Fruit fly (Drosophila melanogaster) whole organism, embryonic: ENCODE results near the gene tipE.

Source experiments
- Abd-B ChIP-seq: fragments of 200-800 bp; sonication (Bioruptor generic); optimal IDR thresholded peaks from 2 replicates; lab custom pipeline; 2018; ENCODE audit warnings: missing biosample characterization, mild to moderate bottlenecking, missing genetic modification characterization, moderate library complexity
- Antp ChIP-seq: fragments of 200-800 bp; sonication (Bioruptor generic); optimal IDR thresholded peaks from 3 replicates; lab custom pipeline; 2016; ENCODE audit warnings: missing biosample characterization, missing genetic modification characterization
- Atf3 ChIP-seq: fragments of 200-800 bp; sonication (Bioruptor generic); optimal IDR thresholded peaks from 3 replicates; lab custom pipeline; 2016; ENCODE audit warnings: missing biosample characterization, missing genetic modification characterization
- B-H2 ChIP-seq: fragments of 200-800 bp; sonication (Bioruptor generic); optimal IDR thresholded peaks from 2 replicates; lab custom pipeline; 2018; ENCODE audit warnings: missing biosample characterization, mild to moderate bottlenecking, missing genetic modification characterization
- BtbVII ChIP-seq: fragments of 200-800 bp; sonication (Bioruptor generic); optimal IDR thresholded peaks from 3 replicates; lab custom pipeline; 2017; ENCODE audit warnings: missing biosample characterization, mild to moderate bottlenecking, missing genetic modification characterization
- CG10147 ChIP-seq: fragments of 200-800 bp; sonication (Bioruptor generic); optimal IDR thresholded peaks from 2 replicates; lab custom pipeline; 2019; ENCODE audit warnings: missing biosample characterization, mild to moderate bottlenecking, missing genetic modification characterization, moderate library complexity
- CG11085 ChIP-seq: fragments of 200-800 bp; sonication (Bioruptor generic); IDR thresholded peaks from 2 replicates; pipeline ENCODE4 v1.3.6; 2022; ENCODE audit warnings: missing biosample characterization, missing genetic modification characterization
- CG12104 ChIP-seq: fragments of 200-800 bp; sonication (Bioruptor generic); optimal IDR thresholded peaks from 3 replicates; lab custom pipeline; 2016; ENCODE audit warnings: missing biosample characterization, missing genetic modification characterization
- CG13624 ChIP-seq: fragments of 200-800 bp; sonication (Bioruptor generic); optimal IDR thresholded peaks from 2 replicates; lab custom pipeline; 2016; ENCODE audit warnings: missing biosample characterization, missing genetic modification characterization
- CG15073 ChIP-seq: fragments of 200-800 bp; sonication (Bioruptor generic); optimal IDR thresholded peaks from 2 replicates; lab custom pipeline; 2016; ENCODE audit warnings: missing biosample characterization, missing genetic modification characterization
- CG1647 ChIP-seq: fragments of 200-800 bp; sonication (Bioruptor generic); optimal IDR thresholded peaks from 3 replicates; lab custom pipeline; 2016; ENCODE audit warnings: missing biosample characterization, missing genetic modification characterization
- CG17912 ChIP-seq: fragments of 200-800 bp; sonication (Bioruptor generic); optimal IDR thresholded peaks from 2 replicates; lab custom pipeline; 2018; ENCODE audit warnings: missing biosample characterization, mild to moderate bottlenecking, missing genetic modification characterization
- CG6254 ChIP-seq: fragments of 200-800 bp; sonication (Bioruptor generic); optimal IDR thresholded peaks from 3 replicates; lab custom pipeline; 2017; ENCODE audit warnings: mild to moderate bottlenecking, missing biosample characterization, missing genetic modification reagents, missing genetic modification characterization
- CG6689 ChIP-seq: fragments of 200-800 bp; sonication (Bioruptor generic); IDR thresholded peaks from 2 replicates; pipeline ENCODE4 v1.3.6; 2022; ENCODE audit warnings: missing biosample characterization, missing genetic modification characterization
- CG6854 ChIP-seq: fragments of 200-800 bp; sonication (Bioruptor generic); optimal IDR thresholded peaks from 3 replicates; lab custom pipeline; 2017; ENCODE audit warnings: missing biosample characterization, mild to moderate bottlenecking, missing genetic modification characterization
- CG7271 ChIP-seq: fragments of 200-800 bp; sonication (Bioruptor generic); optimal IDR thresholded peaks from 2 replicates; lab custom pipeline; 2018; ENCODE audit warnings: missing biosample characterization, mild to moderate bottlenecking, missing genetic modification characterization, moderate library complexity
- CG9215 ChIP-seq: fragments of 200-800 bp; sonication (Bioruptor generic); IDR thresholded peaks from 2 replicates; pipeline ENCODE4 v1.3.6; 2022; ENCODE audit warnings: missing biosample characterization, missing genetic modification characterization
- Camta ChIP-seq: fragments of 200-800 bp; sonication (Bioruptor generic); optimal IDR thresholded peaks from 2 replicates; lab custom pipeline; 2016; ENCODE audit warnings: missing biosample characterization, missing genetic modification characterization
- CrebB ChIP-seq: fragments of 200-800 bp; sonication (Bioruptor generic); optimal IDR thresholded peaks from 3 replicates; lab custom pipeline; 2018; ENCODE audit warnings: missing biosample characterization, mild to moderate bottlenecking, missing genetic modification characterization
- D19B ChIP-seq: fragments of 200-800 bp; sonication (Bioruptor generic); optimal IDR thresholded peaks from 2 replicates; lab custom pipeline; 2017; ENCODE audit warnings: missing biosample characterization, mild to moderate bottlenecking, missing genetic modification characterization
- Dip3 ChIP-seq: fragments of 200-800 bp; sonication (Bioruptor generic); optimal IDR thresholded peaks from 3 replicates; lab custom pipeline; 2016; ENCODE audit warnings: missing biosample characterization, missing genetic modification characterization
- Fer1 ChIP-seq: fragments of 200-800 bp; sonication (Bioruptor generic); optimal IDR thresholded peaks from 2 replicates; lab custom pipeline; 2017; ENCODE audit warnings: missing biosample characterization, mild to moderate bottlenecking, missing genetic modification characterization
- H2.0 ChIP-seq: fragments of 200-800 bp; sonication (Bioruptor generic); IDR thresholded peaks from 2 replicates; pipeline ENCODE4 v1.3.6; 2022; ENCODE audit warnings: missing biosample characterization, missing genetic modification characterization
- Med ChIP-seq: fragments of 200-800 bp; sonication (Bioruptor generic); peaks from one replicate; lab custom pipeline; 2016; ENCODE audit warnings: missing biosample characterization, missing genetic modification characterization, mild to moderate bottlenecking, inconsistent platforms, moderate library complexity
- Rx ChIP-seq: fragments of 200-800 bp; sonication (Bioruptor generic); IDR thresholded peaks from 2 replicates; pipeline ENCODE4 v1.3.6; 2022; ENCODE audit warnings: missing biosample characterization, missing genetic modification characterization
- Sry-β ChIP-seq: fragments of 200-800 bp; sonication (Bioruptor generic); optimal IDR thresholded peaks from 2 replicates; lab custom pipeline; 2018; ENCODE audit warnings: missing biosample characterization, mild to moderate bottlenecking, missing genetic modification characterization, moderate library complexity
- Vsx1 ChIP-seq: fragments of 200-800 bp; sonication (Bioruptor generic); optimal IDR thresholded peaks from 2 replicates; lab custom pipeline; 2017; ENCODE audit warnings: missing biosample characterization, mild to moderate bottlenecking, missing genetic modification characterization, missing genetic modification reagents
- al ChIP-seq: fragments of 200-800 bp; sonication (Bioruptor generic); IDR thresholded peaks from 2 replicates; pipeline ENCODE4 v1.3.6; 2022; ENCODE audit warnings: missing biosample characterization, missing genetic modification characterization
- amos ChIP-seq: fragments of 200-800 bp; sonication (Bioruptor generic); IDR thresholded peaks from 2 replicates; pipeline ENCODE4 v1.3.6; 2022; ENCODE audit warnings: missing biosample characterization, missing genetic modification characterization; ENCODE audit not compliant: partially characterized antibody
- ase ChIP-seq: fragments of 200-800 bp; sonication (Bioruptor generic); IDR thresholded peaks from 3 replicates; pipeline ENCODE4 v1.3.6; 2022; ENCODE audit warnings: missing biosample characterization, missing genetic modification characterization
- bsh ChIP-seq, 2 experiments: fragments of 200-800 bp; sonication (Bioruptor generic); optimal IDR thresholded peaks; 2 replicates each; lab custom pipeline; 2017 to 2018; ENCODE audit warnings: mild to moderate bottlenecking in 2 of 2, missing biosample characterization in 2 of 2, missing genetic modification characterization in 2 of 2, moderate library complexity in 1 of 2
- cato ChIP-seq: fragments of 200-800 bp; sonication (Bioruptor generic); optimal IDR thresholded peaks from 2 replicates; lab custom pipeline; 2016; ENCODE audit warnings: missing biosample characterization, missing genetic modification characterization, borderline replicate concordance
- dimm ChIP-seq: fragments of 200-800 bp; sonication (Bioruptor generic); IDR thresholded peaks from 2 replicates; pipeline ENCODE4 v1.3.6; 2022; ENCODE audit warnings: missing biosample characterization, missing genetic modification characterization
- grau ChIP-seq: fragments of 200-800 bp; optimal IDR thresholded peaks from 3 replicates; lab custom pipeline; 2019; ENCODE audit warnings: missing biosample characterization, mild to moderate bottlenecking, missing genetic modification characterization, moderate library complexity
- kah ChIP-seq: fragments of 200-800 bp; sonication (Bioruptor generic); optimal IDR thresholded peaks from 2 replicates; lab custom pipeline; 2018; ENCODE audit warnings: missing biosample characterization, mild to moderate bottlenecking, missing genetic modification characterization
- klu ChIP-seq: fragments of 200-800 bp; sonication (Bioruptor generic); IDR thresholded peaks from 2 replicates; pipeline ENCODE4 v1.3.6; 2022; ENCODE audit warnings: missing biosample characterization, missing genetic modification characterization
- lov ChIP-seq, 2 experiments: fragments of 200-800 bp in 1 of 2; fragments of >200 bp in 1 of 2; sonication (Bioruptor generic) in 1 of 2; IDR thresholded peaks in 1 of 2; optimal IDR thresholded peaks in 1 of 2; 2 replicates in 1 of 2; 3 replicates in 1 of 2; pipeline versions ENCODE4 v1.3.6 to Lab custom; 2017 to 2022; ENCODE audit warnings: missing biosample characterization in 1 of 2, missing genetic modification characterization in 1 of 2
- nmo ChIP-seq: fragments of 200-800 bp; sonication (Bioruptor generic); optimal IDR thresholded peaks from 2 replicates; lab custom pipeline; 2018; ENCODE audit warnings: missing biosample characterization, mild to moderate bottlenecking, missing genetic modification characterization, moderate library complexity
- pan ChIP-seq, 4 experiments: fragments of >200 bp in 3 of 4; fragments of 200-800 bp in 1 of 4; sonication (Bioruptor generic) in 1 of 4; optimal IDR thresholded peaks in 3 of 4; IDR thresholded peaks in 1 of 4; 2 replicates each; pipeline versions ENCODE4 v1.3.6 to Lab custom; 2017 to 2022; ENCODE audit warnings: missing biosample characterization in 2 of 4, missing genetic modification characterization in 2 of 4, mixed read lengths in 1 of 4
- phol ChIP-seq: fragments of 200-800 bp; sonication (Bioruptor generic); optimal IDR thresholded peaks from 3 replicates; lab custom pipeline; 2018; ENCODE audit warnings: missing biosample characterization, mild to moderate bottlenecking, missing genetic modification characterization, moderate library complexity
- sd ChIP-seq: fragments of 200-800 bp; sonication (Bioruptor generic); optimal IDR thresholded peaks from 3 replicates; lab custom pipeline; 2018; ENCODE audit warnings: missing biosample characterization, mild to moderate bottlenecking, missing genetic modification characterization, moderate library complexity
- slou ChIP-seq: fragments of 200-800 bp; sonication (Bioruptor generic); optimal IDR thresholded peaks from 3 replicates; lab custom pipeline; 2016; ENCODE audit warnings: missing biosample characterization, missing genetic modification characterization
- sob ChIP-seq: fragments of 200-800 bp; sonication (Bioruptor generic); IDR thresholded peaks from 2 replicates; pipeline ENCODE4 v1.3.6; 2022; ENCODE audit warnings: missing biosample characterization, missing genetic modification characterization
- vnd ChIP-seq: fragments of 200-800 bp; sonication (Bioruptor generic); IDR thresholded peaks from 3 replicates; pipeline ENCODE4 v1.3.6; 2022; ENCODE audit warnings: missing biosample characterization, missing genetic modification characterization; ENCODE audit not compliant: partially characterized antibody
- wdn ChIP-seq: fragments of 200-800 bp; sonication (Bioruptor generic); IDR thresholded peaks from 2 replicates; pipeline ENCODE4 v1.3.6; 2022; ENCODE audit warnings: missing biosample characterization, missing genetic modification characterization
- wek ChIP-seq: fragments of 200-800 bp; sonication (Bioruptor generic); optimal IDR thresholded peaks from 3 replicates; lab custom pipeline; 2018; ENCODE audit warnings: missing biosample characterization, mild to moderate bottlenecking, missing genetic modification characterization, moderate library complexity
- zf30C ChIP-seq: fragments of 200-800 bp; sonication (Bioruptor generic); optimal IDR thresholded peaks from 3 replicates; lab custom pipeline; 2018; ENCODE audit warnings: missing biosample characterization, mild to moderate bottlenecking, missing genetic modification characterization

Gene tipE

dm6 chr3L:4239442-4240322 lies 51.4 kb downstream of the tipE start, which contains the start of gene Sqor (continued):
- TF ChIP-seq Camta (GFP tag; lab: Kevin White, UChicago) = peak; percentile 73
- TF ChIP-seq CG15073 (GFP tag; lab: Kevin White, UChicago) = peak; percentile 49
- peak; percentile 89 for TF ChIP-seq Fer1 (GFP tag; lab: Kevin White, UChicago)
- no peak; the same call in 1 of the 2 replicates for TF ChIP-seq CG11085
- peak; percentile 66; the same call in 1 of the 2 replicates for TF ChIP-seq H2.0 (GFP tag; lab: Robert Waterston, UW)
- TF ChIP-seq CG6254 (GFP tag; lab: Kevin White, UChicago) = no peak
- TF ChIP-seq B-H2 = peak; percentile 78
- peak; percentile 66 for TF ChIP-seq CG17912 (GFP tag; lab: Kevin White, UChicago)
- peak; percentile 51 for TF ChIP-seq klu
- TF ChIP-seq Abd-B (GFP tag; lab: Kevin White, UChicago) = peak; percentile 90
- peak; percentile 65 for TF ChIP-seq CG9215
- TF ChIP-seq bsh (GFP tag; optimal IDR thresholded peaks at IDR 0.05; lab: Kevin White, UChicago) = peak; percentile 66 to 93
- TF ChIP-seq Dip3 (GFP tag; lab: Kevin White, UChicago) = peak; percentile 92
- peak; percentile 83 for TF ChIP-seq al (GFP tag; lab: Robert Waterston, UW)
- TF ChIP-seq CrebB (tag; lab: Kevin White, UChicago) = peak; percentile 73
- no peak for TF ChIP-seq pan (optimal IDR thresholded peaks at IDR 0.05; lab: Kevin White, UChicago)
- peak in 1 of 2 experiments; percentile 82 for TF ChIP-seq pan (GFP tag; optimal IDR thresholded peaks at IDR 0.05 in 1 of 2, IDR thresholded peaks at IDR 0.05 in 1 of 2)
- TF ChIP-seq amos (GFP tag; lab: Robert Waterston, UW) = peak; percentile 36; the same call in 1 of the 2 replicates
- peak; percentile 68 for TF ChIP-seq slou (GFP tag; lab: Kevin White, UChicago)
- peak; percentile 91 for TF ChIP-seq CG10147
- peak; percentile 90 for TF ChIP-seq BtbVII
- TF ChIP-seq CG12104 = peak; percentile 74
- peak; percentile 75 for TF ChIP-seq CG6689
- TF ChIP-seq sob = peak; percentile 78
- no peak for TF ChIP-seq Vsx1 (GFP tag; lab: Kevin White, UChicago)
- no peak for TF ChIP-seq Sry-β
- TF ChIP-seq wek (GFP tag; lab: Kevin White, UChicago) = peak; percentile 58
- peak; percentile 98 for TF ChIP-seq Med (GFP tag; lab: Kevin White, UChicago)
- TF ChIP-seq Rx = peak; percentile 68
- TF ChIP-seq kah (GFP tag; lab: Kevin White, UChicago) = peak; percentile 44
- no peak for TF ChIP-seq CG7271 (tag; lab: Kevin White, UChicago)
- TF ChIP-seq CG1647 = peak; percentile 71
- TF ChIP-seq CG13624 (GFP tag; lab: Kevin White, UChicago) = peak; percentile 81
- peak; percentile 70 for TF ChIP-seq wdn (GFP tag; lab: Robert Waterston, UW)
- no peak for TF ChIP-seq lov (optimal IDR thresholded peaks at IDR 0.05; lab: Kevin White, UChicago)
- peak; percentile 59; the same call in 1 of the 3 replicates for TF ChIP-seq lov (GFP tag; IDR thresholded peaks at IDR 0.05; lab: Robert Waterston, UW)
- TF ChIP-seq Atf3 = peak; percentile 93
- TF ChIP-seq nmo (GFP tag; lab: Kevin White, UChicago) = peak; percentile 86
- TF ChIP-seq dimm = peak; percentile 62; the same call in 1 of the 2 replicates
- no peak for TF ChIP-seq vnd (GFP tag; lab: Robert Waterston, UW)
- peak; percentile 82 for TF ChIP-seq D19B (GFP tag; lab: Kevin White, UChicago)
- peak; percentile 76; the same call in 2 of the 3 replicates for TF ChIP-seq ase (GFP tag; lab: Robert Waterston, UW)
- peak; percentile 80 for TF ChIP-seq sd
- peak; percentile 74 for TF ChIP-seq phol
- peak; percentile 83 for TF ChIP-seq CG6854 (GFP tag; lab: Kevin White, UChicago)
- peak; percentile 75 for TF ChIP-seq cato (GFP tag; lab: Kevin White, UChicago)
- peak; percentile 91 for TF ChIP-seq Antp (GFP tag; lab: Kevin White, UChicago)
- TF ChIP-seq grau = peak; percentile 99
- peak; percentile 80 for TF ChIP-seq zf30C (GFP tag; lab: Kevin White, UChicago)
